Fruit fly (Drosophila melanogaster): ENCODE data around the gene CG11885.

CG11885 gene

dm6 chr2L:403627-404575, 17.3 kb downstream of the CG11885 start, which contains the start of gene Polr1B (continued):
- no peak for TF ChIP-seq CG8924 (tag; optimal IDR thresholded peaks at IDR 0.05)
- no peak for TF ChIP-seq ftz-f1 (GFP tag; optimal IDR thresholded peaks at IDR 0.05)
- TF ChIP-seq CG6683 (GFP tag; optimal IDR thresholded peaks at IDR 0.05) = no peak
- peak; percentile 27 for TF ChIP-seq stwl (tag; optimal IDR thresholded peaks at IDR 0.05)
- TF ChIP-seq cwo (GFP tag; optimal IDR thresholded peaks at IDR 0.05) = peak; percentile 91
- TF ChIP-seq Nf-YA (GFP tag; IDR thresholded peaks at IDR 0.05) = no peak
- TF ChIP-seq CTCF (GFP tag; optimal IDR thresholded peaks at IDR 0.05) = peak; percentile 90
- no peak for TF ChIP-seq CG30020 (tag; optimal IDR thresholded peaks at IDR 0.05)
- no peak for TF ChIP-seq CG7357 (GFP tag; IDR thresholded peaks at IDR 0.05)
- TF ChIP-seq CG3407 (GFP tag; optimal IDR thresholded peaks at IDR 0.05) = no peak
- TF ChIP-seq CG16815 (GFP tag; optimal IDR thresholded peaks at IDR 0.05) = no peak
- peak; percentile 59 for TF ChIP-seq Sry-δ (GFP tag; optimal IDR thresholded peaks at IDR 0.05)
- TF ChIP-seq mam (GFP tag; optimal IDR thresholded peaks at IDR 0.05) = no peak
- no peak for TF ChIP-seq wdn (GFP tag; IDR thresholded peaks at IDR 0.05)
- no peak for TF ChIP-seq CG9437 (GFP tag; optimal IDR thresholded peaks at IDR 0.05)
- no peak for TF ChIP-seq pum (GFP tag; optimal IDR thresholded peaks at IDR 0.05)
- TF ChIP-seq chn (GFP tag; optimal IDR thresholded peaks at IDR 0.05) = no peak
- no peak for TF ChIP-seq Blimp-1 (GFP tag; optimal IDR thresholded peaks at IDR 0.05)
- TF ChIP-seq CG10274 (GFP tag; optimal IDR thresholded peaks at IDR 0.05) = no peak
- TF ChIP-seq CG3847 (GFP tag; IDR thresholded peaks at IDR 0.05) = peak; percentile 62; the same call in 1 of the 2 replicates
- peak; percentile 68 for TF ChIP-seq Sin3A (optimal IDR thresholded peaks at IDR 0.05)
- TF ChIP-seq CG11695 (GFP tag; IDR thresholded peaks at IDR 0.05) = no peak
- peak; percentile 24 for TF ChIP-seq CG18262 (tag; optimal IDR thresholded peaks at IDR 0.05)
- TF ChIP-seq crp (GFP tag; optimal IDR thresholded peaks at IDR 0.05) = peak; percentile 85 to 98
- no peak for TF ChIP-seq bigmax (GFP tag; optimal IDR thresholded peaks at IDR 0.05)
- no peak for TF ChIP-seq HHEX (GFP tag; optimal IDR thresholded peaks at IDR 0.05)
- TF ChIP-seq B-H1 (GFP tag; IDR thresholded peaks at IDR 0.05) = no peak
- TF ChIP-seq usp (GFP tag; optimal IDR thresholded peaks at IDR 0.05) = no peak
- TF ChIP-seq Vsx1 (GFP tag; optimal IDR thresholded peaks at IDR 0.05) = no peak
- no peak for TF ChIP-seq fd64A (GFP tag; optimal IDR thresholded peaks at IDR 0.05)
- TF ChIP-seq dm (GFP tag; optimal IDR thresholded peaks at IDR 0.05) = peak; percentile 86
- no peak for TF ChIP-seq gsb-n (tag; optimal IDR thresholded peaks at IDR 0.05)
- TF ChIP-seq lola (GFP tag; optimal IDR thresholded peaks at IDR 0.05) = no peak
- TF ChIP-seq CG17361 (GFP tag; IDR thresholded peaks at IDR 0.05) = no peak; the same call in 2 of the 3 replicates
- TF ChIP-seq chm (GFP tag; IDR thresholded peaks at IDR 0.05) = no peak
- no peak for TF ChIP-seq Oaz (GFP tag; IDR thresholded peaks at IDR 0.05)
- no peak for TF ChIP-seq Gsc (GFP tag; IDR thresholded peaks at IDR 0.05)
- peak; percentile 55 for TF ChIP-seq Bgb (GFP tag; IDR thresholded peaks at IDR 0.05; ENCODE audit: partially characterized antibody)
- 0 out of 2 replicates have a peak, but pooled peaks have one; percentile 46 for TF ChIP-seq hbn (GFP tag; IDR thresholded peaks at IDR 0.05; ENCODE audit: partially characterized antibody)
- TF ChIP-seq CG1647 (GFP tag; optimal IDR thresholded peaks at IDR 0.05) = no peak
- peak; percentile 84 for TF ChIP-seq row (GFP tag; IDR thresholded peaks at IDR 0.05)
- peak; percentile 94 for TF ChIP-seq Dp (GFP tag; optimal IDR thresholded peaks at IDR 0.05)
- TF ChIP-seq nau (GFP tag; optimal IDR thresholded peaks at IDR 0.05) = no peak
- no peak for TF ChIP-seq CG4404 (GFP tag; IDR thresholded peaks at IDR 0.05)
- no peak for TF ChIP-seq CG17912 (GFP tag; optimal IDR thresholded peaks at IDR 0.05)
- no peak for TF ChIP-seq bab2 (GFP tag; optimal IDR thresholded peaks at IDR 0.05)
- TF ChIP-seq sug (tag; optimal IDR thresholded peaks at IDR 0.05) = no peak
- TF ChIP-seq disco-r (GFP tag; optimal IDR thresholded peaks at IDR 0.05) = no peak
- no peak for TF ChIP-seq tap (tag; optimal IDR thresholded peaks at IDR 0.05)
- TF ChIP-seq chif (GFP tag; optimal IDR thresholded peaks at IDR 0.05) = no peak

Data from whole organism, embryonic.